Worm (Caenorhabditis elegans) whole organism, midembryonic: Measurements from ENCODE around the gene msi-1.

Source experiments
- T22C8.4 ChIP-seq: fragments of 200-800 bp; sonication (Bioruptor generic); IDR thresholded peaks from 2 replicates; pipeline ENCODE4 v1.3.6; 2022; ENCODE audit warnings: missing genetic modification characterization, missing compliant biosample characterization
- cog-1 ChIP-seq: sonication (generic microtip); optimal IDR thresholded peaks from 2 replicates; lab custom pipeline; 2016; ENCODE audit warnings: missing genetic modification characterization, missing compliant biosample characterization
- flt-1 ChIP-seq: fragments of 200-800 bp; sonication (Bioruptor generic); IDR thresholded peaks from 2 replicates; pipeline ENCODE4 v1.3.6; 2022; ENCODE audit warnings: missing genetic modification characterization, missing compliant biosample characterization
- klf-2 ChIP-seq: fragments of 200-800 bp; sonication (Bioruptor generic); conservative IDR thresholded peaks from 2 replicates; pipeline ENCODE4 v1.3.6; 2022; ENCODE audit warnings: missing genetic modification reagents, missing genetic modification characterization, missing compliant biosample characterization
- tab-1 ChIP-seq: fragments of 200-800 bp; sonication (Bioruptor generic); IDR thresholded peaks from 2 replicates; pipeline ENCODE4 v1.3.6; 2022; ENCODE audit warnings: missing genetic modification characterization, missing compliant biosample characterization
- ztf-29 ChIP-seq: fragments of 200-800 bp; sonication (Bioruptor generic); IDR thresholded peaks from 2 replicates; pipeline ENCODE4 v1.3.6; 2022; ENCODE audit warnings: missing genetic modification reagents, missing genetic modification characterization, missing compliant biosample characterization

- TF ChIP-seq klf-2 (GFP tag; lab: Robert Waterston, UW) (no peak), tab-1 (GFP tag; lab: Robert Waterston, UW) (no peak), ztf-29 (no peak), T22C8.4 (no peak), flt-1 (GFP tag; lab: Robert Waterston, UW) (no peak), cog-1 (no peak)
Observed at ce11 chrIII:3957119-3957739, 19.0 kb downstream of the msi-1 start.
